Worm (Caenorhabditis elegans) whole organism, L3 larva: ENCODE measurements around the gene str-14.

Source experiments
- elt-3 ChIP-seq, 3 experiments: fragments of 150-350 bp in 1 of 3; sonication (generic microtip) in 2 of 3; optimal IDR thresholded peaks; 2 replicates in 2 of 3; 4 replicates in 1 of 3; lab custom pipeline; 2014 to 2017; ENCODE audit warnings: missing biosample characterization in 3 of 3, missing genetic modification characterization in 3 of 3
- lin-39 ChIP-seq: fragments of 150-350 bp; optimal IDR thresholded peaks from 2 replicates; lab custom pipeline; 2018; ENCODE audit warnings: missing biosample characterization, missing genetic modification reagents, missing genetic modification characterization

ce11 chrV:16499006-16499405 is 44.0 kb upstream of the str-14 start, which contains the start of gene F36D3.1:
- no peak for TF ChIP-seq elt-3 (tag; optimal IDR thresholded peaks at IDR 0.05; lab: Kevin White, UChicago)
- no peak for TF ChIP-seq lin-39 (tag; lab: Kevin White, UChicago)
